Worm (Caenorhabditis elegans): ENCODE measurements around the gene ZK470.2.

ZK470.2 gene

ce11 chrX:4167150-4167549, 32.2 kb downstream of the ZK470.2 start, which contains the start of gene ZK470.14:
ZK470.14 (plus strand) TSS chrX:4167450.
- TF ChIP-seq elt-1 (tag; optimal IDR thresholded peaks at IDR 0.05) (no peak), nhr-77 (tag; optimal IDR thresholded peaks at IDR 0.05) (no peak), sma-9 (GFP tag; optimal IDR thresholded peaks at IDR 0.05) (no peak), sma-9 (tag; optimal IDR thresholded peaks at IDR 0.05) (no peak), unc-39 (tag; optimal IDR thresholded peaks at IDR 0.05) (no peak), dmd-4 (tag; optimal IDR thresholded peaks at IDR 0.05) (no peak), snpc-4 (tag; optimal IDR thresholded peaks at IDR 0.05) (no peak)

- no peak for TF ChIP-seq C34F6.9 (tag; optimal IDR thresholded peaks at IDR 0.05)
- TF ChIP-seq elt-1 (tag; optimal IDR thresholded peaks at IDR 0.05) = no peak
- no peak for TF ChIP-seq nhr-6 (tag; optimal IDR thresholded peaks at IDR 0.05)
- TF ChIP-seq unc-62 (GFP tag; optimal IDR thresholded peaks at IDR 0.05) = no peak
- TF ChIP-seq ztf-11 (tag; optimal IDR thresholded peaks at IDR 0.05) = no peak
- no peak for TF ChIP-seq lsy-2 (tag; optimal IDR thresholded peaks at IDR 0.05)
Observed at ce11 chrX:4177394-4177793, 42.4 kb downstream of the ZK470.2 start, which contains the start of gene ZK470.6. ZK470.6 (minus strand) TSS chrX:4177494.

ce11 chrX:4186656-4187055, 51.7 kb downstream of the ZK470.2 start, which contains the start of gene mrp-6:
mrp-6 (minus strand) TSS chrX:4186756.
- TF ChIP-seq Y55F3AM.14 (GFP tag; optimal IDR thresholded peaks at IDR 0.05) = no peak
- no peak for TF ChIP-seq crh-2 (tag; optimal IDR thresholded peaks at IDR 0.05)
- no peak for TF ChIP-seq nhr-237 (tag; optimal IDR thresholded peaks at IDR 0.05)

- TF ChIP-seq nhr-10 (tag; optimal IDR thresholded peaks at IDR 0.05) (peak; percentile 48), nhr-6 (tag; optimal IDR thresholded peaks at IDR 0.05) (peak; percentile 71), nhr-11 (tag; optimal IDR thresholded peaks at IDR 0.05) (peak; percentile 18), nhr-237 (tag; optimal IDR thresholded peaks at IDR 0.05) (no peak), blmp-1 (tag; optimal IDR thresholded peaks at IDR 0.05; ENCODE audit: insufficient read depth) (peak; percentile 56), lin-39 (tag; optimal IDR thresholded peaks at IDR 0.05) (no peak), ceh-16 (tag; optimal IDR thresholded peaks at IDR 0.05) (no peak), fos-1 (tag; optimal IDR thresholded peaks at IDR 0.05) (peak; percentile 83), ztf-4 (tag; optimal IDR thresholded peaks at IDR 0.05) (peak; percentile 62), nhr-23 (tag; optimal IDR thresholded peaks at IDR 0.05) (no peak), unc-39 (tag; optimal IDR thresholded peaks at IDR 0.05) (no peak), sma-3 (GFP tag; optimal IDR thresholded peaks at IDR 0.05) (peak; percentile 96), mab-5 (tag; optimal IDR thresholded peaks at IDR 0.05) (peak; percentile 78), snpc-4 (tag; optimal IDR thresholded peaks at IDR 0.05) (peak; percentile 66), lin-13 (GFP tag; optimal IDR thresholded peaks at IDR 0.05) (peak; percentile 90), Y55F3AM.14 (GFP tag; optimal IDR thresholded peaks at IDR 0.05) (no peak), F13H6.1 (tag; optimal IDR thresholded peaks at IDR 0.05) (peak; percentile 94), crh-2 (tag; optimal IDR thresholded peaks at IDR 0.05) (peak; percentile 97), lsy-2 (tag; optimal IDR thresholded peaks at IDR 0.05) (peak; percentile 71 to 92), nhr-25 (tag; optimal IDR thresholded peaks at IDR 0.05) (peak; percentile 91), unc-55 (GFP tag; optimal IDR thresholded peaks at IDR 0.05) (peak; percentile 93), nhr-129 (tag; optimal IDR thresholded peaks at IDR 0.05) (peak; percentile 91), elt-3 (tag; optimal IDR thresholded peaks at IDR 0.05) (no peak), sma-9 (GFP tag; optimal IDR thresholded peaks at IDR 0.05) (peak; percentile 93), sma-9 (tag; optimal IDR thresholded peaks at IDR 0.05) (no peak), aly-2 (tag; optimal IDR thresholded peaks at IDR 0.05) (no peak), nhr-12 (tag; optimal IDR thresholded peaks at IDR 0.05) (no peak), gmeb-1 (tag; optimal IDR thresholded peaks at IDR 0.05) (peak; percentile 80), ZK546.5 (tag; optimal IDR thresholded peaks at IDR 0.05) (peak; percentile 26), ceh-82 (tag; optimal IDR thresholded peaks at IDR 0.05) (peak; percentile 68), ama-1 (optimal IDR thresholded peaks at IDR 0.05) (peak; percentile 64), lin-11 (tag; optimal IDR thresholded peaks at IDR 0.05) (peak; percentile 86), skn-1 (tag; optimal IDR thresholded peaks at IDR 0.05) (no peak), zag-1 (tag; optimal IDR thresholded peaks at IDR 0.05) (peak; percentile 79), ztf-1 (GFP tag; conservative IDR thresholded peaks at IDR 0.05) (no peak), mbf-1 (tag; optimal IDR thresholded peaks at IDR 0.05) (no peak), elt-1 (tag; optimal IDR thresholded peaks at IDR 0.05) (no peak), egl-27 (tag; optimal IDR thresholded peaks at IDR 0.05) (peak; percentile 89), nhr-21 (tag; optimal IDR thresholded peaks at IDR 0.05) (peak; percentile 91), peb-1 (tag; optimal IDR thresholded peaks at IDR 0.05) (no peak), R02D3.7 (tag; optimal IDR thresholded peaks at IDR 0.05) (no peak), sem-4 (tag; optimal IDR thresholded peaks at IDR 0.05) (peak; percentile 87)
Observed at ce11 chrX:4190537-4191144, 55.7 kb downstream of the ZK470.2 start, which contains the start of gene vha-12. vha-12 (plus strand) TSS chrX:4191094.
